Worm (Caenorhabditis elegans) whole organism, late embryonic: ENCODE measurements around the gene eel-1.

ENCODE experiments used
- C08G9.2 ChIP-seq: sonication (generic microtip); optimal IDR thresholded peaks from 2 replicates; lab custom pipeline; 2016; ENCODE audit warnings: mild to moderate bottlenecking, missing genetic modification characterization, moderate library complexity, missing compliant biosample characterization
- C38D4.7 ChIP-seq: fragments of 200-800 bp; sonication (Bioruptor generic); optimal IDR thresholded peaks from 2 replicates; lab custom pipeline; 2018; ENCODE audit warnings: mild to moderate bottlenecking, missing genetic modification characterization, moderate library complexity, missing compliant biosample characterization
- F13H6.1 ChIP-seq: sonication (generic microtip); optimal IDR thresholded peaks from 2 replicates; lab custom pipeline; 2016; ENCODE audit warnings: missing genetic modification characterization, missing compliant biosample characterization
- K09A11.1 ChIP-seq: sonication (generic microtip); optimal IDR thresholded peaks from 2 replicates; lab custom pipeline; 2017; ENCODE audit warnings: antibody characterized with exemption, mild to moderate bottlenecking, missing genetic modification characterization, missing compliant biosample characterization; ENCODE audit not compliant: insufficient read depth
- T23F11.4 ChIP-seq: fragments of 200-800 bp; sonication (Bioruptor generic); optimal IDR thresholded peaks from 2 replicates; lab custom pipeline; 2018; ENCODE audit warnings: mild to moderate bottlenecking, missing genetic modification characterization, missing compliant biosample characterization
- ama-1 ChIP-seq: fragments of 150-350 bp; optimal IDR thresholded peaks from 2 replicates; lab custom pipeline; 2014
- ceh-14 ChIP-seq: sonication (generic microtip); optimal IDR thresholded peaks from 2 replicates; lab custom pipeline; 2016; ENCODE audit warnings: missing genotype, missing genetic modification characterization, missing compliant biosample characterization
- ceh-22 ChIP-seq: sonication (generic microtip); optimal IDR thresholded peaks from 2 replicates; lab custom pipeline; 2017; ENCODE audit warnings: missing biosample characterization, missing genetic modification characterization
- ceh-24 ChIP-seq: sonication (generic microtip); optimal IDR thresholded peaks from 2 replicates; lab custom pipeline; 2016; ENCODE audit warnings: mild to moderate bottlenecking, missing genetic modification characterization, missing compliant biosample characterization
- ceh-30 ChIP-seq: fragments of 150-350 bp; optimal IDR thresholded peaks from 2 replicates; lab custom pipeline; 2014; ENCODE audit warnings: missing biosample characterization, missing genetic modification characterization
- ceh-45 ChIP-seq: fragments of 200-800 bp; sonication (Bioruptor generic); IDR thresholded peaks from 2 replicates; pipeline ENCODE4 v1.3.6; 2022; ENCODE audit warnings: missing genetic modification reagents, missing genetic modification characterization, missing compliant biosample characterization
- ceh-48 ChIP-seq: sonication (generic microtip); optimal IDR thresholded peaks from 2 replicates; lab custom pipeline; 2016; ENCODE audit warnings: missing genetic modification characterization, inconsistent platforms, missing compliant biosample characterization
- ceh-6 ChIP-seq: fragments of 200-800 bp; sonication (Bioruptor generic); optimal IDR thresholded peaks from 2 replicates; lab custom pipeline; 2018; ENCODE audit warnings: mild to moderate bottlenecking, missing genetic modification characterization, missing compliant biosample characterization
- che-1 ChIP-seq: sonication (generic microtip); optimal IDR thresholded peaks from 2 replicates; lab custom pipeline; 2016; ENCODE audit warnings: mild to moderate bottlenecking, missing genetic modification characterization, missing compliant biosample characterization
- dmd-4 ChIP-seq: sonication (generic microtip); optimal IDR thresholded peaks from 2 replicates; lab custom pipeline; 2016; ENCODE audit warnings: borderline replicate concordance, missing genetic modification characterization, missing compliant biosample characterization
- dve-1 ChIP-seq: sonication (generic microtip); optimal IDR thresholded peaks from 2 replicates; lab custom pipeline; 2017; ENCODE audit warnings: antibody characterized with exemption, mild to moderate bottlenecking, missing genetic modification characterization, missing compliant biosample characterization
- elt-2 ChIP-seq: sonication (generic microtip); optimal IDR thresholded peaks from 2 replicates; lab custom pipeline; 2016; ENCODE audit warnings: missing genetic modification reagents, missing genetic modification characterization, missing compliant biosample characterization
- fax-1 ChIP-seq: sonication (generic microtip); optimal IDR thresholded peaks from 2 replicates; lab custom pipeline; 2016; ENCODE audit warnings: missing genotype, missing genetic modification characterization, missing compliant biosample characterization
- fkh-10 ChIP-seq: fragments of 150-350 bp; optimal IDR thresholded peaks from 2 replicates; lab custom pipeline; 2014; ENCODE audit warnings: missing biosample characterization, missing genetic modification reagents, missing genetic modification characterization
- fkh-6 ChIP-seq: sonication (generic microtip); optimal IDR thresholded peaks from 2 replicates; lab custom pipeline; 2016; ENCODE audit warnings: missing genetic modification characterization, missing compliant biosample characterization
- gmeb-2 ChIP-seq: sonication (generic microtip); optimal IDR thresholded peaks from 2 replicates; lab custom pipeline; 2016; ENCODE audit warnings: missing genetic modification characterization, inconsistent platforms, missing compliant biosample characterization
- hlh-13 ChIP-seq: fragments of 200-800 bp; sonication (Bioruptor generic); optimal IDR thresholded peaks from 2 replicates; lab custom pipeline; 2018; ENCODE audit warnings: mild to moderate bottlenecking, missing genetic modification characterization, missing compliant biosample characterization
- lin-11 ChIP-seq: fragments of 200-800 bp; sonication (Bioruptor generic); optimal IDR thresholded peaks from 2 replicates; lab custom pipeline; 2018; ENCODE audit warnings: mild to moderate bottlenecking, missing genetic modification characterization, missing compliant biosample characterization
- madf-2 ChIP-seq: sonication (generic microtip); optimal IDR thresholded peaks from 2 replicates; lab custom pipeline; 2017; ENCODE audit warnings: missing genetic modification characterization, missing compliant biosample characterization
- mec-3 ChIP-seq: sonication (generic microtip); optimal IDR thresholded peaks from 2 replicates; lab custom pipeline; 2016; ENCODE audit warnings: borderline replicate concordance, missing genetic modification characterization, missing compliant biosample characterization
- nfya-1 ChIP-seq: sonication (generic microtip); optimal IDR thresholded peaks from 2 replicates; lab custom pipeline; 2017; ENCODE audit warnings: missing genetic modification characterization, mild to moderate bottlenecking, missing compliant biosample characterization, antibody characterized with exemption, moderate library complexity
- nhr-11 ChIP-seq: fragments of 150-350 bp; optimal IDR thresholded peaks from 2 replicates; lab custom pipeline; 2014; ENCODE audit warnings: missing biosample characterization, missing genetic modification characterization
- nhr-232 ChIP-seq: sonication (generic microtip); optimal IDR thresholded peaks from 2 replicates; lab custom pipeline; 2016; ENCODE audit warnings: missing genetic modification characterization, missing compliant biosample characterization
- npax-4 ChIP-seq: sonication (generic microtip); optimal IDR thresholded peaks from 2 replicates; lab custom pipeline; 2016; ENCODE audit warnings: missing genetic modification characterization, missing compliant biosample characterization
- pag-3 ChIP-seq: sonication (generic microtip); optimal IDR thresholded peaks from 2 replicates; lab custom pipeline; 2016; ENCODE audit warnings: missing compliant biosample characterization, missing genetic modification characterization, borderline replicate concordance
- pat-9 ChIP-seq: fragments of 200-800 bp; sonication (Bioruptor generic); optimal IDR thresholded peaks from 2 replicates; lab custom pipeline; 2018; ENCODE audit warnings: mild to moderate bottlenecking, missing genetic modification characterization, moderate library complexity, missing compliant biosample characterization
- pax-1 ChIP-seq: fragments of 150-350 bp; optimal IDR thresholded peaks from 2 replicates; lab custom pipeline; 2014; ENCODE audit warnings: missing biosample characterization, missing genetic modification characterization
- pha-4 ChIP-seq: fragments of 150-350 bp; optimal IDR thresholded peaks from 2 replicates; lab custom pipeline; 2018; ENCODE audit warnings: missing biosample characterization, missing genetic modification reagents, missing genetic modification characterization
- pqm-1 ChIP-seq: sonication (generic microtip); optimal IDR thresholded peaks from 2 replicates; lab custom pipeline; 2016; ENCODE audit warnings: missing genetic modification characterization, missing compliant biosample characterization
- pros-1 ChIP-seq: fragments of 150-350 bp; optimal IDR thresholded peaks from 2 replicates; lab custom pipeline; 2014; ENCODE audit warnings: missing biosample characterization, missing genetic modification reagents, missing genetic modification characterization
- ref-2 ChIP-seq: sonication (generic microtip); optimal IDR thresholded peaks from 2 replicates; lab custom pipeline; 2016; ENCODE audit warnings: missing genetic modification characterization, missing compliant biosample characterization
- rnt-1 ChIP-seq: sonication (generic microtip); optimal IDR thresholded peaks from 2 replicates; lab custom pipeline; 2016; ENCODE audit warnings: missing genetic modification characterization, missing compliant biosample characterization
- sox-4 ChIP-seq: sonication (generic microtip); optimal IDR thresholded peaks from 2 replicates; lab custom pipeline; 2017; ENCODE audit warnings: mild to moderate bottlenecking, missing genetic modification characterization, inconsistent platforms, missing compliant biosample characterization
- tbx-2 ChIP-seq: sonication (generic microtip); optimal IDR thresholded peaks from 2 replicates; lab custom pipeline; 2016; ENCODE audit warnings: missing genetic modification characterization, missing compliant biosample characterization
- ttx-3 ChIP-seq: sonication (generic microtip); optimal IDR thresholded peaks from 2 replicates; lab custom pipeline; 2016; ENCODE audit warnings: missing genetic modification reagents, missing genetic modification characterization, missing compliant biosample characterization
- unc-3 ChIP-seq, 2 experiments: fragments of 200-800 bp in 1 of 2; sonication (Bioruptor generic) in 1 of 2; sonication (generic microtip) in 1 of 2; conservative IDR thresholded peaks in 1 of 2; optimal IDR thresholded peaks in 1 of 2; 2 replicates each; pipeline versions ENCODE4 v1.3.6 to Lab custom; 2016 to 2022; ENCODE audit warnings: missing compliant biosample characterization in 2 of 2, missing genetic modification characterization in 2 of 2, missing genetic modification reagents in 1 of 2
- unc-55 ChIP-seq: sonication (generic microtip); optimal IDR thresholded peaks from 2 replicates; lab custom pipeline; 2017; ENCODE audit warnings: missing biosample characterization, missing genetic modification reagents, missing genetic modification characterization

Gene eel-1

ce11 chrIV:3019438-3019837, 30.5 kb downstream of the eel-1 start, which contains the start of gene lin-22:
Gene lin-22, plus strand, starts transcription at chrIV:3019738.
- TF ChIP-seq ama-1 (lab: Kevin White, UChicago), result no peak
- TF ChIP-seq dve-1 (tag; lab: Kevin White, UChicago), result no peak
- TF ChIP-seq pag-3, result no peak
- no peak for TF ChIP-seq unc-3 (GFP tag; conservative IDR thresholded peaks at IDR 0.05; lab: Robert Waterston, UW)
- TF ChIP-seq unc-3 (tag; optimal IDR thresholded peaks at IDR 0.05; lab: Kevin White, UChicago), result no peak
- TF ChIP-seq npax-4 (tag; lab: Kevin White, UChicago), result no peak
- no peak for TF ChIP-seq pha-4 (tag; lab: Kevin White, UChicago)
- TF ChIP-seq K09A11.1, result no peak
- TF ChIP-seq ceh-45 (GFP tag; lab: Robert Waterston, UW), result no peak
- TF ChIP-seq pat-9 (tag; lab: Kevin White, UChicago), result no peak
- TF ChIP-seq ceh-24, result no peak
- TF ChIP-seq pqm-1 (tag; lab: Kevin White, UChicago), result no peak
- no peak for TF ChIP-seq tbx-2 (tag; lab: Kevin White, UChicago)
- TF ChIP-seq sox-4, result no peak

- TF ChIP-seq che-1 (tag; lab: Kevin White, UChicago), result no peak
- TF ChIP-seq ttx-3 (tag; lab: Kevin White, UChicago), result no peak
Observed at ce11 chrIV:3018588-3018987, 31.3 kb downstream of the eel-1 start.

ce11 chrIV:3016202-3016601, 33.7 kb downstream of the eel-1 start:
- TF ChIP-seq ceh-22 (tag; lab: Kevin White, UChicago) (no peak), ceh-14 (tag; lab: Kevin White, UChicago) (no peak), nhr-11 (no peak), ref-2 (tag; lab: Kevin White, UChicago) (no peak), pqm-1 (tag; lab: Kevin White, UChicago) (no peak), F13H6.1 (tag; lab: Kevin White, UChicago) (no peak), pax-1 (tag; lab: Kevin White, UChicago) (no peak), ceh-48 (no peak), madf-2 (tag; lab: Kevin White, UChicago) (no peak), fax-1 (tag; lab: Kevin White, UChicago) (no peak), elt-2 (tag; lab: Kevin White, UChicago) (no peak)
- TF ChIP-seq, all 69 proteins: peak for 0

- TF ChIP-seq pha-4 (tag; lab: Kevin White, UChicago) (no peak), che-1 (tag; lab: Kevin White, UChicago) (no peak), C38D4.7 (GFP tag; lab: Kevin White, UChicago) (no peak), ceh-30 (tag; lab: Kevin White, UChicago) (no peak), fkh-10 (GFP tag; lab: Kevin White, UChicago) (no peak), rnt-1 (tag; lab: Kevin White, UChicago) (peak; percentile 44), ceh-6 (GFP tag; lab: Kevin White, UChicago) (no peak), gmeb-2 (tag; lab: Kevin White, UChicago) (no peak), tbx-2 (tag; lab: Kevin White, UChicago) (peak; percentile 13), nhr-232 (tag; lab: Kevin White, UChicago) (no peak), nfya-1 (tag; lab: Kevin White, UChicago) (no peak), unc-55 (GFP tag; lab: Kevin White, UChicago) (peak; percentile 95), dmd-4 (no peak), pros-1 (tag; lab: Kevin White, UChicago) (no peak), ama-1 (lab: Kevin White, UChicago) (no peak), ceh-14 (tag; lab: Kevin White, UChicago) (no peak), mec-3 (no peak), C08G9.2 (tag; lab: Kevin White, UChicago) (no peak), fkh-6 (tag; lab: Kevin White, UChicago) (no peak), lin-11 (no peak), hlh-13 (GFP tag; lab: Kevin White, UChicago) (no peak), F13H6.1 (tag; lab: Kevin White, UChicago) (no peak), T23F11.4 (GFP tag; lab: Kevin White, UChicago) (no peak)
- TF ChIP-seq, all 69 proteins: peak for 3
Observed at ce11 chrIV:3014610-3015009, 35.3 kb downstream of the eel-1 start.
